Worm (Caenorhabditis elegans) whole organism, L1 larva: Measurements from ENCODE around the gene ttr-21.

Experiments used
- blmp-1 ChIP-seq: fragments of 150-350 bp; optimal IDR thresholded peaks from 2 replicates; lab custom pipeline; 2014; ENCODE audit warnings: missing biosample characterization, missing genetic modification characterization
- ceh-63 ChIP-seq: fragments of 200-800 bp; sonication (Bioruptor generic); optimal IDR thresholded peaks from 2 replicates; lab custom pipeline; 2018; ENCODE audit warnings: mild to moderate bottlenecking, missing genetic modification characterization, missing compliant biosample characterization
- ceh-82 ChIP-seq, 3 experiments: fragments of 150-350 bp in 1 of 3; sonication (generic microtip) in 2 of 3; optimal IDR thresholded peaks; 2 replicates each; lab custom pipeline; 2014 to 2017; ENCODE audit warnings: missing biosample characterization in 3 of 3, missing genetic modification characterization in 3 of 3
- ceh-88 ChIP-seq: fragments of 200-800 bp; sonication (Bioruptor generic); IDR thresholded peaks from 2 replicates; pipeline ENCODE4 v1.3.6; 2022; ENCODE audit warnings: missing genetic modification characterization, missing compliant biosample characterization
- ces-1 ChIP-seq: fragments of 150-350 bp; optimal IDR thresholded peaks from 2 replicates; lab custom pipeline; 2014; ENCODE audit warnings: missing biosample characterization, missing genetic modification reagents, missing genetic modification characterization
- dsc-1 ChIP-seq: sonication (generic microtip); optimal IDR thresholded peaks from 2 replicates; lab custom pipeline; 2016; ENCODE audit warnings: mild to moderate bottlenecking, missing genetic modification characterization, missing compliant biosample characterization
- efl-1 ChIP-seq, 4 experiments: fragments of 150-350 bp; optimal IDR thresholded peaks in 3 of 4; peaks in 1 of 4; 1 replicate in 1 of 4; 2 replicates in 3 of 4; lab custom pipeline; 2014; ENCODE audit warnings: missing biosample characterization in 2 of 4, missing genetic modification characterization in 2 of 4, missing genetic modification reagents in 2 of 4
- elt-2 ChIP-seq: sonication (generic microtip); optimal IDR thresholded peaks from 2 replicates; lab custom pipeline; 2016; ENCODE audit warnings: missing genetic modification characterization, mild to moderate bottlenecking, inconsistent platforms, missing compliant biosample characterization, missing genetic modification reagents
- fkh-4 ChIP-seq: sonication (generic microtip); optimal IDR thresholded peaks from 2 replicates; lab custom pipeline; 2016; ENCODE audit warnings: missing compliant biosample characterization, missing genetic modification characterization, borderline replicate concordance
- jun-1 ChIP-seq: fragments of 150-350 bp; optimal IDR thresholded peaks from 2 replicates; lab custom pipeline; 2014; ENCODE audit warnings: missing biosample characterization, missing genetic modification reagents, missing genetic modification characterization
- lin-14 ChIP-seq: fragments of 200-800 bp; sonication (Bioruptor generic); optimal IDR thresholded peaks from 2 replicates; lab custom pipeline; 2018; ENCODE audit warnings: mild to moderate bottlenecking, missing genetic modification characterization, moderate library complexity, missing compliant biosample characterization
- lin-35 ChIP-seq, 2 experiments: fragments of 150-350 bp; optimal IDR thresholded peaks; 2 replicates each; lab custom pipeline; 2014; ENCODE audit warnings: missing biosample characterization in 2 of 2, missing genetic modification characterization in 2 of 2, missing genetic modification reagents in 2 of 2
- lsy-2 ChIP-seq, 2 experiments: fragments of 150-350 bp; optimal IDR thresholded peaks; 2 replicates each; lab custom pipeline; 2014; ENCODE audit warnings: missing biosample characterization in 2 of 2, missing genetic modification characterization in 2 of 2
- mab-9 ChIP-seq: fragments of 200-800 bp; sonication (Bioruptor generic); IDR thresholded peaks from 2 replicates; pipeline ENCODE4 v1.3.6; 2022; ENCODE audit warnings: missing genetic modification reagents, missing genetic modification characterization, missing compliant biosample characterization
- mef-2 ChIP-seq: fragments of 150-350 bp; optimal IDR thresholded peaks from 2 replicates; lab custom pipeline; 2014; ENCODE audit warnings: missing biosample characterization, missing genetic modification characterization
- mep-1 ChIP-seq: fragments of 150-350 bp; optimal IDR thresholded peaks from 2 replicates; lab custom pipeline; 2014; ENCODE audit warnings: missing biosample characterization, missing genetic modification characterization
- nhr-19 ChIP-seq: fragments of 200-800 bp; sonication (Bioruptor generic); conservative IDR thresholded peaks from 2 replicates; pipeline ENCODE4 v1.3.6; 2022; ENCODE audit warnings: missing genetic modification characterization, missing compliant biosample characterization
- nhr-237 ChIP-seq: fragments of 150-350 bp; optimal IDR thresholded peaks from 2 replicates; lab custom pipeline; 2014; ENCODE audit warnings: missing biosample characterization, missing genetic modification characterization
- nhr-47 ChIP-seq: sonication (generic microtip); optimal IDR thresholded peaks from 2 replicates; lab custom pipeline; 2016; ENCODE audit warnings: mild to moderate bottlenecking, missing genetic modification characterization, moderate library complexity, missing compliant biosample characterization
- nhr-71 ChIP-seq: sonication (generic microtip); optimal IDR thresholded peaks from 2 replicates; lab custom pipeline; 2016; ENCODE audit warnings: mild to moderate bottlenecking, missing genetic modification characterization, moderate library complexity, missing compliant biosample characterization
- nhr-85 ChIP-seq: sonication (generic microtip); peaks from one replicate; lab custom pipeline; 2016; ENCODE audit warnings: missing genetic modification characterization, inconsistent platforms, missing compliant biosample characterization
- pag-3 ChIP-seq: sonication (generic microtip); optimal IDR thresholded peaks from 2 replicates; lab custom pipeline; 2017; ENCODE audit warnings: missing genetic modification characterization, mild to moderate bottlenecking, missing compliant biosample characterization, antibody characterized with exemption, borderline replicate concordance; ENCODE audit not compliant: insufficient read depth
- rnt-1 ChIP-seq: sonication (generic microtip); optimal IDR thresholded peaks from 2 replicates; lab custom pipeline; 2016; ENCODE audit warnings: mild to moderate bottlenecking, missing genetic modification characterization, moderate library complexity, missing compliant biosample characterization
- snu-23 ChIP-seq: sonication (generic microtip); optimal IDR thresholded peaks from 2 replicates; lab custom pipeline; 2016; ENCODE audit warnings: missing genetic modification characterization, missing compliant biosample characterization
- sox-4 ChIP-seq: sonication (generic microtip); optimal IDR thresholded peaks from 2 replicates; lab custom pipeline; 2016; ENCODE audit warnings: missing genetic modification characterization, missing compliant biosample characterization
- tlp-1 ChIP-seq: fragments of 150-350 bp; optimal IDR thresholded peaks from 2 replicates; lab custom pipeline; 2014; ENCODE audit warnings: missing biosample characterization, missing genetic modification characterization
- vab-15 ChIP-seq: sonication (generic microtip); optimal IDR thresholded peaks from 2 replicates; lab custom pipeline; 2017; ENCODE audit warnings: missing genotype, mild to moderate bottlenecking, missing genetic modification characterization, missing compliant biosample characterization

The ttr-21 gene

DNA sequence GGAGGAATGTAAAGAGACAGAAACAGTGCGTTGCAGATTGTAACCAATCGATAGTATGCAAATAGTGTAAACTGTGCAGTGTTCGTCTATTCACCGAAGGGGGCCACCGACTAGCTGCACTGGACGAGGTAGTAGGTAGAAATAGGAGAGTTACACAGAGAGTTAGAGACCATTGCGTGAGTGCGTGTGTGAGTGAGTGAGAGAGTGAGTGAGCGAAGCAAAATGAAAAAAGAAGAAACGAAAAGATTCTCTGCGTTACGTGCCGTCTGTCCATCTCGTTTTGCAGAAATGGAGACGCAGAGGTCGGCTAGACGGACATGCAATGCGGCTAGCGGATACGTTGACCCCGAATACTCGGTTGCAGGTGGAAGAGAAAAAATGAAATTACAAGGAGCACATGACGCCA lies 45.7 kb downstream of the ttr-21 start (continued):
- peak; percentile 61 for TF ChIP-seq nhr-47 (tag; lab: Kevin White, UChicago)
- TF ChIP-seq sox-4 (tag; lab: Kevin White, UChicago) = no peak
- no peak for TF ChIP-seq nhr-237 (tag; lab: Kevin White, UChicago)
- peak; percentile 93 for TF ChIP-seq lin-14 (GFP tag; lab: Kevin White, UChicago)
- no peak for TF ChIP-seq ceh-88 (GFP tag; lab: Robert Waterston, UW)

DNA sequence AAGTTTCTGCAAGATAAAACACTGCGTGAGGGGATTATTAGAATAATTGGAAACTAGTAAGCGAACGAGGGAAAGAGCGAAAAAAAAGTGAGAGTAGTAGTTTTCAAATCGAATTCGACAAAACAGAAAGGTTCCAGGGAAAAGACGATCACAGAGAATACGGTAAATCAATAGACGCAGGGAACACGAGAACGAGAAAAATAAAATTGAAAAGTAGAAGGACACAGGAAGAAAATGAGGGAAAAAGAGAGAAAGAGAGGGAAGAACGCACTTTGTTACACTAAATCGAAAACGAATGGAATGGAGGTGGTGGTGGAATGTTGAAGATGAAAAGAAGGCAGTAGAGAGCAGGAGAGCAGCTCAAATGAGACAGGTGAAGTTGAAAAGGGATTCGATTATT lies 47.0 kb downstream of the ttr-21 start, which contains the start of gene swan-1:
Gene swan-1, minus strand, starts transcription at position 6 of the 400 bp plus-strand sequence.
- TF ChIP-seq dsc-1 (tag; lab: Kevin White, UChicago) = peak; percentile 13
- no peak for TF ChIP-seq mab-9 (GFP tag; lab: Robert Waterston, UW)
- TF ChIP-seq nhr-85 (tag; lab: Kevin White, UChicago) = peak; percentile 55
- TF ChIP-seq mef-2 = no peak
- peak; percentile 84 for TF ChIP-seq lin-14 (GFP tag; lab: Kevin White, UChicago)
- TF ChIP-seq elt-2 (tag; lab: Kevin White, UChicago) = no peak
- TF ChIP-seq blmp-1 (tag; lab: Kevin White, UChicago) = peak; percentile 69
- TF ChIP-seq ces-1 (GFP tag; lab: Kevin White, UChicago) = no peak
- peak; percentile 10 for TF ChIP-seq nhr-71
- peak in 1 of 2 experiments; percentile 18 for TF ChIP-seq efl-1 (optimal IDR thresholded peaks at IDR 0.05; lab: Kevin White, UChicago)
- TF ChIP-seq efl-1 (GFP tag; optimal IDR thresholded peaks at IDR 0.05 in 1 of 2; lab: Kevin White, UChicago) = peak in 1 of 2 experiments; percentile 86
- TF ChIP-seq vab-15 (tag; lab: Kevin White, UChicago) = no peak
- TF ChIP-seq mep-1 (tag; lab: Kevin White, UChicago) = no peak
- no peak for TF ChIP-seq jun-1
- TF ChIP-seq ceh-63 (GFP tag; lab: Kevin White, UChicago) = no peak
- TF ChIP-seq sox-4 (tag; lab: Kevin White, UChicago) = no peak
- TF ChIP-seq tlp-1 (tag; lab: Kevin White, UChicago) = no peak
- TF ChIP-seq lsy-2 (tag; optimal IDR thresholded peaks at IDR 0.05; lab: Kevin White, UChicago) = peak in 1 of 2 experiments; percentile 14
- peak; percentile 14; the same call in 1 of the 2 replicates for TF ChIP-seq nhr-19
- peak; percentile 26 for TF ChIP-seq rnt-1

DNA sequence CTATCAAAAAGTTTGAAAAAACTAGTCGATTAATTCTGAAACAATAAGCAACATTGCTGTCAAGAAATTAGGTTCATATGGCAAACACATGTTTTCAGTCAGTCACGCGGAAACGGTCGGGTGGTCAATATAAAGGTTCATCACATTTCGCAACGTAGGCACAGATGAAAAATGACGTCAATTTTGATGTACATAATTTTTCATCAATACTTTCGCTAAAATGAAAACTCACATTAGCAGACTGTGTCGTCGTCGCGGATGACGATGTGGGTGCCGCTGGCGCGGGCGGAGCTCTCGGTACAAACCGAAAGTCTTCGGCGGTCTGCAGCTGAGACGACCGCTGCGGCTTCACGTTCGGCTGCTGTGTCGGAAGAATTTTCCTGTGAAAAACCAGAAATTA lies 50.3 kb downstream of the ttr-21 start, which contains the start of gene swan-2:
Gene swan-2, minus strand, starts transcription at position 380 of the 400 bp plus-strand sequence.
- no peak for TF ChIP-seq ceh-88 (GFP tag; lab: Robert Waterston, UW)
- TF ChIP-seq fkh-4 (tag; lab: Kevin White, UChicago) = peak; percentile 5
- peak; percentile 3 for TF ChIP-seq snu-23 (GFP tag; lab: Kevin White, UChicago)
- TF ChIP-seq pag-3 = no peak
- TF ChIP-seq efl-1 (optimal IDR thresholded peaks at IDR 0.05; lab: Kevin White, UChicago) = no peak
- TF ChIP-seq efl-1 (GFP tag; optimal IDR thresholded peaks at IDR 0.05 in 1 of 2; lab: Kevin White, UChicago) = peak in 1 of 2 experiments; percentile 88
- peak; percentile 60 for TF ChIP-seq dsc-1 (tag; lab: Kevin White, UChicago)
- TF ChIP-seq ceh-82 (tag; optimal IDR thresholded peaks at IDR 0.05; lab: Kevin White, UChicago) = no peak
- peak; percentile 10 for TF ChIP-seq nhr-71
- peak in 1 of 2 experiments; percentile 70 for TF ChIP-seq lin-35 (GFP tag; optimal IDR thresholded peaks at IDR 0.05; lab: Kevin White, UChicago)
- TF ChIP-seq nhr-85 (tag; lab: Kevin White, UChicago) = peak; percentile 65
- TF ChIP-seq mef-2 = no peak
